Worm (Caenorhabditis elegans) whole organism, early embryonic: ENCODE measurements around the gene W07G4.7.

ENCODE experiments used
- B0310.2 ChIP-seq: sonication (generic microtip); optimal IDR thresholded peaks from 2 replicates; lab custom pipeline; 2016; ENCODE audit warnings: mild to moderate bottlenecking, missing genetic modification characterization, missing compliant biosample characterization
- F13C5.2 ChIP-seq: sonication (generic microtip); optimal IDR thresholded peaks from 2 replicates; lab custom pipeline; 2017; ENCODE audit warnings: mild to moderate bottlenecking, missing genetic modification characterization, inconsistent platforms, missing compliant biosample characterization
- aly-1 ChIP-seq: sonication (generic microtip); optimal IDR thresholded peaks from 2 replicates; lab custom pipeline; 2016; ENCODE audit warnings: missing genetic modification characterization, missing compliant biosample characterization
- ama-1 ChIP-seq: fragments of 150-350 bp; optimal IDR thresholded peaks from 2 replicates; lab custom pipeline; 2014
- ceh-13 ChIP-seq: fragments of 200-800 bp; sonication (Bioruptor generic); optimal IDR thresholded peaks from 2 replicates; lab custom pipeline; 2018; ENCODE audit warnings: mild to moderate bottlenecking, missing genetic modification characterization, missing compliant biosample characterization
- ceh-36 ChIP-seq: sonication (generic microtip); optimal IDR thresholded peaks from 2 replicates; lab custom pipeline; 2016; ENCODE audit warnings: missing genetic modification characterization, inconsistent platforms, missing compliant biosample characterization
- ets-7 ChIP-seq: sonication (generic microtip); optimal IDR thresholded peaks from 2 replicates; lab custom pipeline; 2016; ENCODE audit warnings: missing genotype, missing genetic modification characterization, missing compliant biosample characterization
- flt-1 ChIP-seq: fragments of 200-800 bp; sonication (Bioruptor generic); IDR thresholded peaks from 2 replicates; pipeline ENCODE4 v1.3.6; 2022; ENCODE audit warnings: missing genetic modification characterization, missing compliant biosample characterization
- hmbx-1 ChIP-seq: sonication (generic microtip); optimal IDR thresholded peaks from 2 replicates; lab custom pipeline; 2016; ENCODE audit warnings: mild to moderate bottlenecking, missing genetic modification characterization, missing compliant biosample characterization
- hmg-4 ChIP-seq: fragments of 200-800 bp; sonication (Bioruptor generic); optimal IDR thresholded peaks from 2 replicates; lab custom pipeline; 2018; ENCODE audit warnings: mild to moderate bottlenecking, missing genetic modification characterization, missing compliant biosample characterization
- hnd-1 ChIP-seq: sonication (generic microtip); optimal IDR thresholded peaks from 2 replicates; lab custom pipeline; 2016; ENCODE audit warnings: missing genetic modification characterization, missing compliant biosample characterization
- pes-1 ChIP-seq: fragments of 200-800 bp; sonication (Bioruptor generic); IDR thresholded peaks from 2 replicates; pipeline ENCODE4 v1.3.6; 2022; ENCODE audit warnings: missing genetic modification reagents, missing genetic modification characterization, missing compliant biosample characterization
- scrt-1 ChIP-seq: fragments of 200-800 bp; sonication (Bioruptor generic); IDR thresholded peaks from 2 replicates; pipeline ENCODE4 v1.3.6; 2022; ENCODE audit warnings: missing genetic modification characterization, missing compliant biosample characterization
- sea-1 ChIP-seq: fragments of 200-800 bp; sonication (Bioruptor generic); conservative IDR thresholded peaks from 2 replicates; pipeline ENCODE4 v1.3.6; 2022; ENCODE audit warnings: missing genetic modification characterization, missing compliant biosample characterization
- tbx-11 ChIP-seq: fragments of 200-800 bp; sonication (Bioruptor generic); IDR thresholded peaks from 2 replicates; pipeline ENCODE4 v1.3.6; 2022; ENCODE audit warnings: missing genetic modification characterization, missing compliant biosample characterization
- tbx-37 ChIP-seq: fragments of 200-800 bp; sonication (Bioruptor generic); conservative IDR thresholded peaks from 2 replicates; pipeline ENCODE4 v1.3.6; 2022; ENCODE audit warnings: missing genetic modification reagents, missing genetic modification characterization, missing compliant biosample characterization
- tra-4 ChIP-seq: sonication (generic microtip); optimal IDR thresholded peaks from 2 replicates; lab custom pipeline; 2017; ENCODE audit warnings: missing genetic modification characterization, missing compliant biosample characterization

Gene W07G4.7

ce11 chrV:13020014-13020413 lies 14.5 kb downstream of the W07G4.7 start:
- no peak for TF ChIP-seq aly-1 (tag; lab: Kevin White, UChicago)
- TF ChIP-seq pes-1 (GFP tag; lab: Robert Waterston, UW): no peak
- no peak for TF ChIP-seq tra-4 (tag; lab: Kevin White, UChicago)
- TF ChIP-seq hmg-4 (GFP tag; lab: Kevin White, UChicago): no peak
- TF ChIP-seq hmbx-1 (tag; lab: Kevin White, UChicago): no peak
- TF ChIP-seq flt-1 (GFP tag; lab: Robert Waterston, UW): no peak

DNA sequence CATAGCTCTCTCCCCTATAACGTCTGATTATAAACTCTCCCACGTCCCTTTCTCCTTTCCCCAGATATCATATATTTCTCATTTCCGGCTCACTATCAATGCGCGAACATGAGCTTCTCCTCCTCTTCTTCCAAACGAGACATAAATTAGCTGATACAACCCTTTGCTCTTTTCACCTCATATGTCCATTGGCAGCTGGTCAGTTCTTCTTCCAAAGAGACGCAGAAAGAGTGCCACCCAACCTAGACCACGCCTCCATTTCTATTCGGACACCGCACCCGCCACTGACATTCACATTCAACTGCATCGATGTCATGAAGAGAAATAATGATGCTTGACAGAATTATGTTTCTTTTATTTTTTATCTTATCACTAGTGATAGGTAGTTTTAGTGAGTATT lies 15.7 kb downstream of the W07G4.7 start, which contains the start of gene fmi-1:
fmi-1 (plus strand) TSS at position 301 of the 400 bp plus-strand sequence.
- TF ChIP-seq hmg-4 (GFP tag; lab: Kevin White, UChicago) (no peak), tra-4 (tag; lab: Kevin White, UChicago) (no peak), ets-7 (tag; lab: Kevin White, UChicago) (no peak), ama-1 (lab: Kevin White, UChicago) (no peak)

DNA sequence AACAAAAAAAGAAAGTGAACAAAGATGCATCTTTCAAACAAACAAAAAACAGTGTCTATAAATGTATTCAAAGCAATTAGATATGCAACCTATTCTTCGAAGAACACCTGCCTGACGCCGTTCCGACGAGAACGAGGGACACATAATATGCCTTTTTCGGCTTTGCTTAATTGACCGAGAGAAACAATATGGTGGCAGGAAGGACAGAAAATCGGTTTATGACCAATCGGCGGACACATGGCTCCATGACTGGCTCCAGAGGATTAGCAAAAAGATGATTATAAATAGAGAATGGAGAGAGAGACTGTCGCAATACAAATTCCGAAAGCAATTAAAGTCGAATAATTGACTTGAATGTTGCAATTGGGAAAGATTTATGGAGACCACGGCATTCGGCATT lies 16.3 kb downstream of the W07G4.7 start:
- TF ChIP-seq hmbx-1 (tag; lab: Kevin White, UChicago) (no peak), flt-1 (GFP tag; lab: Robert Waterston, UW) (no peak), aly-1 (tag; lab: Kevin White, UChicago) (no peak), B0310.2 (tag; lab: Kevin White, UChicago) (no peak), tra-4 (tag; lab: Kevin White, UChicago) (no peak)

ce11 chrV:13013844-13014243 lies 20.7 kb downstream of the W07G4.7 start, which contains the start of gene F15B9.6:
TSS of gene F15B9.6 (plus strand) at chrV:13014144.
- TF ChIP-seq flt-1 (GFP tag; lab: Robert Waterston, UW): no peak
- TF ChIP-seq ama-1 (lab: Kevin White, UChicago): no peak
- no peak for TF ChIP-seq scrt-1 (GFP tag; lab: Robert Waterston, UW)
- TF ChIP-seq F13C5.2 (tag; lab: Kevin White, UChicago): no peak
- no peak for TF ChIP-seq B0310.2 (tag; lab: Kevin White, UChicago)
- no peak for TF ChIP-seq sea-1 (GFP tag; lab: Robert Waterston, UW)
- TF ChIP-seq pes-1 (GFP tag; lab: Robert Waterston, UW): no peak
- TF ChIP-seq tra-4 (tag; lab: Kevin White, UChicago): no peak
- TF ChIP-seq ceh-36: no peak
- no peak for TF ChIP-seq hnd-1 (tag; lab: Kevin White, UChicago)

DNA sequence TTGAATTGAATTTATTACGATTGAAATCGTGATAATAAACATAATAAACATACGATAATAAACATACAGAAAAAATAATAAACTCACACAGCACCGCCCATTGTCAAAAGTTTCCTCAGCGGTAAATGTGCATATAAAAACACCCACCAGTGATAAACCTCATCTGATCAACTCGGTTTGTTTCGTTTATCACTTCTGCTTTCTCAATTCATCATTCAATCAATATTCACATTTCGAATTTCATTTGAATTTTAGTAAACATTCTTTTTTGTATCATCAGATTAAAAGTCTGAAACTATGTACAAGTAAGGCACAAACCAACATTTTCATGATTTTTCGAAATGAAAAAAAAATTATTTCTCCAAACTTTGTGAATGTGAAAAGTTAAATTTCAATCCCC lies 21.3 kb downstream of the W07G4.7 start, which contains the start of gene try-10:
try-10 (minus strand) TSS at position 101 of the 400 bp plus-strand sequence.
- TF ChIP-seq ama-1 (lab: Kevin White, UChicago) (no peak), F13C5.2 (tag; lab: Kevin White, UChicago) (no peak), hmbx-1 (tag; lab: Kevin White, UChicago) (no peak), aly-1 (tag; lab: Kevin White, UChicago) (no peak), ceh-13 (GFP tag; lab: Kevin White, UChicago) (no peak), ets-7 (tag; lab: Kevin White, UChicago) (no peak), flt-1 (GFP tag; lab: Robert Waterston, UW) (no peak), hmg-4 (GFP tag; lab: Kevin White, UChicago) (no peak), pes-1 (GFP tag; lab: Robert Waterston, UW) (no peak), scrt-1 (GFP tag; lab: Robert Waterston, UW) (no peak), tbx-37 (GFP tag; lab: Robert Waterston, UW) (no peak), tra-4 (tag; lab: Kevin White, UChicago) (no peak), hnd-1 (tag; lab: Kevin White, UChicago) (no peak), tbx-11 (GFP tag; lab: Robert Waterston, UW) (no peak), sea-1 (GFP tag; lab: Robert Waterston, UW) (no peak), ceh-36 (no peak), B0310.2 (tag; lab: Kevin White, UChicago) (no peak)

- TF ChIP-seq ets-7 (tag; lab: Kevin White, UChicago) (no peak), ceh-13 (GFP tag; lab: Kevin White, UChicago) (no peak), sea-1 (GFP tag; lab: Robert Waterston, UW) (no peak), F13C5.2 (tag; lab: Kevin White, UChicago) (no peak), B0310.2 (tag; lab: Kevin White, UChicago) (no peak), ama-1 (lab: Kevin White, UChicago) (no peak), tbx-37 (GFP tag; lab: Robert Waterston, UW) (no peak), tbx-11 (GFP tag; lab: Robert Waterston, UW) (no peak), aly-1 (tag; lab: Kevin White, UChicago) (no peak), flt-1 (GFP tag; lab: Robert Waterston, UW) (no peak), tra-4 (tag; lab: Kevin White, UChicago) (no peak), pes-1 (GFP tag; lab: Robert Waterston, UW) (no peak), hnd-1 (tag; lab: Kevin White, UChicago) (no peak), ceh-36 (no peak), hmbx-1 (tag; lab: Kevin White, UChicago) (no peak), scrt-1 (GFP tag; lab: Robert Waterston, UW) (no peak), hmg-4 (GFP tag; lab: Kevin White, UChicago) (no peak)
Measured at ce11 chrV:13011904-13012303, 22.6 kb downstream of the W07G4.7 start.

ce11 chrV:13009843-13010242 lies 24.7 kb downstream of the W07G4.7 start:
- TF ChIP-seq pes-1 (GFP tag; lab: Robert Waterston, UW): no peak
- TF ChIP-seq ceh-36: no peak
- no peak for TF ChIP-seq ama-1 (lab: Kevin White, UChicago)
- TF ChIP-seq flt-1 (GFP tag; lab: Robert Waterston, UW): no peak
- no peak for TF ChIP-seq hmbx-1 (tag; lab: Kevin White, UChicago)
- no peak for TF ChIP-seq scrt-1 (GFP tag; lab: Robert Waterston, UW)
- TF ChIP-seq tbx-11 (GFP tag; lab: Robert Waterston, UW): no peak
